Fruit fly (Drosophila melanogaster): ENCODE data around the gene CG10479.

Gene CG10479

DNA sequence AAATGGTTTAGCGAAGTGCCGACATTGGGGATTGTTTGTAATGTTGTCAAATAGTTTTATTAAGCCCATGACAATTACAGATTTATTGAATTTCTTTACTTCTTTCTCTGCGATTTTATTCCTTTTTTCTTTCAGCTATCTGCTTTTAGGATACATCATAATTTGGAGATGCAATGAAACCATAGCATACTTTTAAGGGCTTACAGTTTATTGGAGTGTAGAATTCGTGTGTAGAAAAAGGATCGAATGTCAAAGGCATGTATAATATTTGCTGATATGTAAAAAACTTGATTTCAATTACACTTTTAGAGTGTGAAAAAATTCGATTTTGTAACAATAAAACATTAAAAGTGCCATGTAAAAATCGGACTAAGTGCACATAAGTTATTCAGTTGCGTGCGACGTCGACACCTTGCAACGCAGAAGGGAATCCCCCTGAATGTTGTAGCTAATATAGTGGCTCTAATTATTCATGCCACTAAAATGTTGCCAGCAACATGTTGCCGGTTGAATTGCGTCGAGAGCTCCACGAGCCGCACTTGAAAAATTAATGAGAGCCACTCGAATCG is 8.9 kb downstream of the CG10479 start:
- peak; percentile 1 for TF ChIP-seq Eip78C (GFP tag)
- TF ChIP-seq CG9139 (GFP tag; optimal IDR thresholded peaks at IDR 0.05): no peak

DNA sequence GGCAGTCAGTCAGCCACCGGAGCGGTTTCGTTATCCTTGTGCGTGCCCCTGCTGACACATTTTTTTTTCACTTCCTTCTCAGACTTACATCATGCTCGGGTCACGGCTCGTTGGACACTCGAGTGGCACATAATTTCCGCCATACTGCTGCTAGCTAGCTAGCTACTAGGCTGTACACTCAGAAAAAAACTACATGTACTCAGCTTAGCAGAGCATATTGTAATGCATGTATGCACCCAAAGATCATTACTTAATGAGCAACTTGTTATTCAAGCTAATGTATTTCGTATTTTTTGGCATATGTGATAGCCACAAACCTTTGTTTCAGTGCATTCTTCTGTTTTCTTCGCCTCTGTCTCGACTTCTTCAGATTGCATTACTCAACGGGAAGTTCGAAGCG is 11.4 kb downstream of the CG10479 start:
- TF ChIP-seq CG6163 (GFP tag; IDR thresholded peaks at IDR 0.05) (peak; percentile 44; the same call in 1 of the 3 replicates), salr (GFP tag; optimal IDR thresholded peaks at IDR 0.05) (no peak), CG10669 (GFP tag; optimal IDR thresholded peaks at IDR 0.05) (no peak), Eip78C (GFP tag) (peak; percentile 27), CG10631 (GFP tag; optimal IDR thresholded peaks at IDR 0.05) (no peak), Met (GFP tag; optimal IDR thresholded peaks at IDR 0.05) (peak; percentile 3), CG9139 (GFP tag; optimal IDR thresholded peaks at IDR 0.05) (no peak), CG15336 (GFP tag; IDR thresholded peaks at IDR 0.05) (0 out of 2 replicates have a peak, but pooled peaks have one; percentile 9), Ets21C (GFP tag; optimal IDR thresholded peaks at IDR 0.05) (no peak), lz (GFP tag; optimal IDR thresholded peaks at IDR 0.05) (no peak), OdsH (GFP tag; optimal IDR thresholded peaks at IDR 0.05) (no peak), Hr4 (GFP tag; optimal IDR thresholded peaks at IDR 0.05) (no peak), Sox14 (GFP tag; optimal IDR thresholded peaks at IDR 0.05) (no peak), CG11294 (GFP tag; IDR thresholded peaks at IDR 0.05) (no peak), eg (GFP tag; IDR thresholded peaks at IDR 0.05) (peak; percentile 35; the same call in 1 of the 3 replicates), topi (GFP tag; optimal IDR thresholded peaks at IDR 0.05) (no peak), Sox102F (GFP tag; optimal IDR thresholded peaks at IDR 0.05) (no peak), CG7368 (GFP tag; optimal IDR thresholded peaks at IDR 0.05) (no peak), Lpt (GFP tag; optimal IDR thresholded peaks at IDR 0.05) (no peak), CG32006 (GFP tag; optimal IDR thresholded peaks at IDR 0.05) (peak; percentile 13), Gug (GFP tag; IDR thresholded peaks at IDR 0.05) (no peak), CG6792 (GFP tag; optimal IDR thresholded peaks at IDR 0.05) (no peak), pdm3 (GFP tag; optimal IDR thresholded peaks at IDR 0.05) (no peak)

DNA sequence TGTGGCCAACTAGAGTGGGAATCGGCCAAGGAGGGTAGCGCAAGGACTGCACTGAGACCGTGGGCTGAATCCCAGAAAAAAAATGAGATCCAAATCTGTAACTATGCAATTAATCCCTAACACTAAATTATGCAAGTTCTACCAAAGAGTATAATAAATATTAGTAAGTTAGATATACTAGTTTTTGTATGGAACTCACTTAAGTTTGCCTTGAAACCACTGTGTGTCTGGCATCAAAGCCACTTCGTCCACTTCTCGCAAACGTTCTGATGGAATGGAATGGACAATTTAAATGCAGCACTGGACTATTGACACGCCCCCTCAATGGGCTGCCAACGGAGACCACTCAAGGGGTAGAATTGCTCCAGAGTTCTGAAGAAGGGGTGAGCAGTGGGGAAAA is 17.7 kb downstream of the CG10479 start:
- TF ChIP-seq CG9139 (GFP tag; optimal IDR thresholded peaks at IDR 0.05) (no peak), CG10669 (GFP tag; optimal IDR thresholded peaks at IDR 0.05) (peak; percentile 7), Eip93F (GFP tag; optimal IDR thresholded peaks at IDR 0.05) (no peak), CG3032 (tag; optimal IDR thresholded peaks at IDR 0.05) (peak; percentile 4), CG6163 (GFP tag; IDR thresholded peaks at IDR 0.05) (peak; percentile 21; the same call in 1 of the 3 replicates), Ets96B (tag; optimal IDR thresholded peaks at IDR 0.05) (peak; percentile 18), dsx (GFP tag; optimal IDR thresholded peaks at IDR 0.05; ENCODE audit: poor library complexity, severe bottlenecking) (peak; percentile 19), acj6 (GFP tag; optimal IDR thresholded peaks at IDR 0.05) (no peak), fkh (GFP tag; optimal IDR thresholded peaks at IDR 0.05) (no peak), esn (GFP tag; optimal IDR thresholded peaks at IDR 0.05) (no peak), Eip75B (GFP tag; optimal IDR thresholded peaks at IDR 0.05) (peak; percentile 5), svp (GFP tag) (peak; percentile 54), eg (GFP tag; IDR thresholded peaks at IDR 0.05) (0 out of 3 replicates have a peak, but pooled peaks have one; percentile 28), CG7368 (GFP tag; optimal IDR thresholded peaks at IDR 0.05) (no peak), CG32006 (GFP tag; optimal IDR thresholded peaks at IDR 0.05) (peak; percentile 24), CG3919 (GFP tag; optimal IDR thresholded peaks at IDR 0.05) (peak; percentile 6), CG34406 (GFP tag; optimal IDR thresholded peaks at IDR 0.05) (no peak), Hr38 (GFP tag; optimal IDR thresholded peaks at IDR 0.05) (no peak), CG8632 (GFP tag; optimal IDR thresholded peaks at IDR 0.05) (no peak), topi (GFP tag; optimal IDR thresholded peaks at IDR 0.05) (no peak), Smox (GFP tag; optimal IDR thresholded peaks at IDR 0.05) (no peak), Sox14 (GFP tag; optimal IDR thresholded peaks at IDR 0.05) (no peak), CG31627 (GFP tag; optimal IDR thresholded peaks at IDR 0.05) (no peak), achi (GFP tag; optimal IDR thresholded peaks at IDR 0.05) (peak; percentile 9), CG10631 (GFP tag; optimal IDR thresholded peaks at IDR 0.05) (peak; percentile 13), Eip78C (GFP tag) (peak; percentile 56)
